Fruit fly (Drosophila melanogaster) whole organism, adult: ENCODE data around the gene RanGAP.
A peak's percentile ranks its signal among the peaks of the same experiment; 100 is the strongest.

Experiments
- CG11617 ChIP-seq: fragments of 200-800 bp; sonication (Bioruptor generic); optimal IDR thresholded peaks from 2 replicates; lab custom pipeline; 2017; ENCODE audit warnings: mild to moderate bottlenecking, missing biosample characterization, missing genetic modification reagents, missing genetic modification characterization
- CG12768 ChIP-seq: fragments of 200-800 bp; sonication (Bioruptor generic); optimal IDR thresholded peaks from 2 replicates; lab custom pipeline; 2017; ENCODE audit warnings: missing biosample characterization, missing genetic modification characterization, mild to moderate bottlenecking, moderate library complexity, missing genetic modification reagents
- CG14711 ChIP-seq: fragments of 200-800 bp; sonication (Bioruptor generic); optimal IDR thresholded peaks from 2 replicates; lab custom pipeline; 2018; ENCODE audit warnings: missing biosample characterization, mild to moderate bottlenecking, missing genetic modification characterization, moderate library complexity
- CG1620 ChIP-seq: fragments of 200-800 bp; sonication (Bioruptor generic); optimal IDR thresholded peaks from 2 replicates; lab custom pipeline; 2016; ENCODE audit warnings: missing biosample characterization, missing genetic modification characterization
- CG33017 ChIP-seq: fragments of 200-800 bp; sonication (Bioruptor generic); optimal IDR thresholded peaks from 2 replicates; lab custom pipeline; 2018; ENCODE audit warnings: missing biosample characterization, mild to moderate bottlenecking, missing genetic modification characterization, moderate library complexity
- CG5204 ChIP-seq: fragments of 200-800 bp; sonication (Bioruptor generic); optimal IDR thresholded peaks from 2 replicates; lab custom pipeline; 2016; ENCODE audit warnings: missing biosample characterization, missing genetic modification characterization
- CG7045 ChIP-seq: fragments of 200-800 bp; sonication (Bioruptor generic); optimal IDR thresholded peaks from 2 replicates; lab custom pipeline; 2017; ENCODE audit warnings: missing biosample characterization, mild to moderate bottlenecking, missing genetic modification characterization
- CG7101 ChIP-seq: fragments of 200-800 bp; sonication (Bioruptor generic); optimal IDR thresholded peaks from 2 replicates; lab custom pipeline; 2018; ENCODE audit warnings: missing biosample characterization, mild to moderate bottlenecking, missing genetic modification characterization, moderate library complexity
- Clk ChIP-seq: fragments of 200-800 bp; sonication (Bioruptor generic); optimal IDR thresholded peaks from 2 replicates; lab custom pipeline; 2017; ENCODE audit warnings: missing biosample characterization, missing genetic modification characterization
- Crg-1 ChIP-seq: fragments of 200-800 bp; sonication (Bioruptor generic); optimal IDR thresholded peaks from 2 replicates; lab custom pipeline; 2016; ENCODE audit warnings: missing biosample characterization, missing genetic modification characterization
- Hr96 ChIP-seq: fragments of 200-800 bp; sonication (Bioruptor generic); optimal IDR thresholded peaks from 2 replicates; lab custom pipeline; 2016; ENCODE audit warnings: missing biosample characterization, missing genetic modification characterization
- Mnt ChIP-seq: fragments of 200-800 bp; sonication (Bioruptor generic); optimal IDR thresholded peaks from 2 replicates; lab custom pipeline; 2016; ENCODE audit warnings: missing biosample characterization, mild to moderate bottlenecking, missing genetic modification characterization
- bab1 ChIP-seq: fragments of 200-800 bp; sonication (Bioruptor generic); optimal IDR thresholded peaks from 3 replicates; lab custom pipeline; 2019; ENCODE audit warnings: missing biosample characterization, mild to moderate bottlenecking, missing genetic modification characterization, moderate library complexity
- cic ChIP-seq: fragments of 200-800 bp; sonication (Bioruptor generic); optimal IDR thresholded peaks from 2 replicates; lab custom pipeline; 2017; ENCODE audit warnings: missing biosample characterization, mild to moderate bottlenecking, missing genetic modification characterization, moderate library complexity
- cnc ChIP-seq, 2 experiments: fragments of >200 bp; optimal IDR thresholded peaks; 2 replicates each; lab custom pipeline; 2017
- kay ChIP-seq: fragments of 200-800 bp; sonication (Bioruptor generic); peaks from one replicate; lab custom pipeline; 2016; ENCODE audit warnings: missing biosample characterization, missing genetic modification characterization, borderline replicate concordance
- ovo ChIP-seq: fragments of 200-800 bp; sonication (Bioruptor generic); optimal IDR thresholded peaks from 2 replicates; lab custom pipeline; 2016; ENCODE audit warnings: missing biosample characterization, missing genetic modification characterization
- pad ChIP-seq: fragments of 200-800 bp; sonication (Bioruptor generic); optimal IDR thresholded peaks from 3 replicates; lab custom pipeline; 2017; ENCODE audit warnings: missing biosample characterization, missing genetic modification characterization, mild to moderate bottlenecking, moderate library complexity, missing genetic modification reagents
- tj ChIP-seq: fragments of 200-800 bp; sonication (Bioruptor generic); optimal IDR thresholded peaks from 3 replicates; lab custom pipeline; 2017; ENCODE audit warnings: missing biosample characterization, mild to moderate bottlenecking, missing genetic modification characterization, moderate library complexity
- toe ChIP-seq: fragments of 200-800 bp; sonication (Bioruptor generic); optimal IDR thresholded peaks from 2 replicates; lab custom pipeline; 2016; ENCODE audit warnings: missing biosample characterization, missing genetic modification characterization

RanGAP gene

dm6 chr2L:19413118-19413893 is 28.5 kb upstream of the RanGAP start:
- TF ChIP-seq kay (GFP tag; lab: Kevin White, UChicago) (peak; percentile 60), CG33017 (no peak), bab1 (GFP tag; lab: Kevin White, UChicago) (no peak), CG12768 (GFP tag; lab: Kevin White, UChicago) (no peak), pad (GFP tag; lab: Kevin White, UChicago) (no peak), toe (GFP tag; lab: Kevin White, UChicago) (no peak), Clk (GFP tag; lab: Kevin White, UChicago) (no peak), Hr96 (GFP tag; lab: Kevin White, UChicago) (no peak)

- TF ChIP-seq CG7101 (tag; lab: Kevin White, UChicago): no peak
- no peak for TF ChIP-seq cnc (optimal IDR thresholded peaks at IDR 0.05; lab: Kevin White, UChicago)
- no peak for TF ChIP-seq CG7045
- TF ChIP-seq kay (GFP tag; lab: Kevin White, UChicago): no peak
- TF ChIP-seq Clk (GFP tag; lab: Kevin White, UChicago): no peak
- TF ChIP-seq cic (GFP tag; lab: Kevin White, UChicago): peak; percentile 38
- no peak for TF ChIP-seq ovo (GFP tag; lab: Kevin White, UChicago)
- no peak for TF ChIP-seq tj (GFP tag; lab: Kevin White, UChicago)
- peak; percentile 26 for TF ChIP-seq CG11617
- no peak for TF ChIP-seq toe (GFP tag; lab: Kevin White, UChicago)
- no peak for TF ChIP-seq Hr96 (GFP tag; lab: Kevin White, UChicago)
- no peak for TF ChIP-seq CG12768 (GFP tag; lab: Kevin White, UChicago)
- TF ChIP-seq CG33017: no peak
- no peak for TF ChIP-seq CG5204 (GFP tag; lab: Kevin White, UChicago)
- TF ChIP-seq Mnt (GFP tag; lab: Kevin White, UChicago): no peak
These were observed 27.5 kb upstream of the RanGAP start for dm6 chr2L:19414233-19414749.

- no peak for TF ChIP-seq Clk (GFP tag; lab: Kevin White, UChicago)
- peak; percentile 62 for TF ChIP-seq kay (GFP tag; lab: Kevin White, UChicago)
- TF ChIP-seq CG14711 (tag; lab: Kevin White, UChicago): no peak
These were observed 26.6 kb upstream of the RanGAP start for dm6 chr2L:19415133-19415532.

dm6 chr2L:19415859-19416258 is 25.9 kb upstream of the RanGAP start:
- TF ChIP-seq toe (GFP tag; lab: Kevin White, UChicago) (peak; percentile 17), CG7045 (peak; percentile 53), CG14711 (tag; lab: Kevin White, UChicago) (peak; percentile 34), CG7101 (tag; lab: Kevin White, UChicago) (peak; percentile 39), Crg-1 (GFP tag; lab: Kevin White, UChicago) (no peak), CG5204 (GFP tag; lab: Kevin White, UChicago) (peak; percentile 51), ovo (GFP tag; lab: Kevin White, UChicago) (no peak), cnc (optimal IDR thresholded peaks at IDR 0.05; lab: Kevin White, UChicago) (no peak), pad (GFP tag; lab: Kevin White, UChicago) (no peak), kay (GFP tag; lab: Kevin White, UChicago) (no peak), CG12768 (GFP tag; lab: Kevin White, UChicago) (peak; percentile 51), CG33017 (peak; percentile 54)

dm6 chr2L:19416602-19417497 is 24.9 kb upstream of the RanGAP start, which contains the start of gene Lectin-galC1:
Gene Lectin-galC1 (plus strand): TSS chr2L:19417447.
- TF ChIP-seq cic (GFP tag; lab: Kevin White, UChicago): peak; percentile 65
- peak; percentile 54 for TF ChIP-seq pad (GFP tag; lab: Kevin White, UChicago)
- no peak for TF ChIP-seq ovo (GFP tag; lab: Kevin White, UChicago)
- TF ChIP-seq CG1620: peak; percentile 59
- peak; percentile 86 for TF ChIP-seq CG5204 (GFP tag; lab: Kevin White, UChicago)
- TF ChIP-seq tj (GFP tag; lab: Kevin White, UChicago): peak; percentile 80
- TF ChIP-seq Clk (GFP tag; lab: Kevin White, UChicago): peak; percentile 81
- peak; percentile 81 for TF ChIP-seq CG14711 (tag; lab: Kevin White, UChicago)
- no peak for TF ChIP-seq bab1 (GFP tag; lab: Kevin White, UChicago)
- TF ChIP-seq Mnt (GFP tag; lab: Kevin White, UChicago): peak; percentile 36
- TF ChIP-seq CG7101 (tag; lab: Kevin White, UChicago): peak; percentile 68
- TF ChIP-seq CG11617: peak; percentile 61
- peak; percentile 65 for TF ChIP-seq Crg-1 (GFP tag; lab: Kevin White, UChicago)
- peak; percentile 87 for TF ChIP-seq toe (GFP tag; lab: Kevin White, UChicago)
- TF ChIP-seq kay (GFP tag; lab: Kevin White, UChicago): peak; percentile 62
- peak; percentile 87 for TF ChIP-seq CG33017
- no peak for TF ChIP-seq cnc (optimal IDR thresholded peaks at IDR 0.05; lab: Kevin White, UChicago)
- TF ChIP-seq CG7045: peak; percentile 84
- TF ChIP-seq Hr96 (GFP tag; lab: Kevin White, UChicago): peak; percentile 79
- peak; percentile 78 for TF ChIP-seq CG12768 (GFP tag; lab: Kevin White, UChicago)
